Fruit fly (Drosophila melanogaster): ENCODE data around the gene COX4.

The COX4 gene

dm6 chr2L:19958520-19959161 is at the start of gene COX4 (continued):
- TF ChIP-seq CG1602 (GFP tag; optimal IDR thresholded peaks at IDR 0.05) (no peak), CG12236 (GFP tag; optimal IDR thresholded peaks at IDR 0.05) (no peak), CG14860 (GFP tag; IDR thresholded peaks at IDR 0.05; ENCODE audit: partially characterized antibody) (peak; percentile 64), shn (GFP tag; optimal IDR thresholded peaks at IDR 0.05) (no peak), CG12104 (GFP tag; optimal IDR thresholded peaks at IDR 0.05) (no peak), CG31365 (tag; optimal IDR thresholded peaks at IDR 0.05) (no peak), lov (optimal IDR thresholded peaks at IDR 0.05) (no peak), lov (GFP tag; IDR thresholded peaks at IDR 0.05) (no peak), CG10543 (GFP tag; optimal IDR thresholded peaks at IDR 0.05) (no peak), bab2 (GFP tag; optimal IDR thresholded peaks at IDR 0.05) (no peak), CG4360 (GFP tag; IDR thresholded peaks at IDR 0.05) (no peak), CG14667 (GFP tag; IDR thresholded peaks at IDR 0.05) (no peak), Neu2 (GFP tag; optimal IDR thresholded peaks at IDR 0.05; ENCODE audit: borderline replicate concordance) (no peak), eve (GFP tag; optimal IDR thresholded peaks at IDR 0.05) (no peak), Med (GFP tag) (no peak), kni (GFP tag; optimal IDR thresholded peaks at IDR 0.05) (no peak), Sox102F (GFP tag; optimal IDR thresholded peaks at IDR 0.05) (no peak), ewg (GFP tag; optimal IDR thresholded peaks at IDR 0.05) (no peak), ci (GFP tag; IDR thresholded peaks at IDR 0.05) (no peak), CG18476 (GFP tag; optimal IDR thresholded peaks at IDR 0.05) (no peak), CG15601 (tag; optimal IDR thresholded peaks at IDR 0.05) (peak; percentile 48), Dad (GFP tag; optimal IDR thresholded peaks at IDR 0.05) (no peak), NFAT (GFP tag; IDR thresholded peaks at IDR 0.05) (no peak), Chrac-16 (GFP tag; optimal IDR thresholded peaks at IDR 0.05) (no peak), sima (GFP tag; optimal IDR thresholded peaks at IDR 0.05) (no peak), CG11247 (GFP tag; IDR thresholded peaks at IDR 0.05) (no peak), CG10654 (GFP tag; optimal IDR thresholded peaks at IDR 0.05) (no peak), BtbVII (GFP tag; optimal IDR thresholded peaks at IDR 0.05) (no peak), nom (GFP tag; optimal IDR thresholded peaks at IDR 0.05) (no peak), crc (GFP tag; optimal IDR thresholded peaks at IDR 0.05) (no peak), salm (tag; optimal IDR thresholded peaks at IDR 0.05) (no peak), ranshi (GFP tag; IDR thresholded peaks at IDR 0.05) (no peak), dmrt99B (tag; optimal IDR thresholded peaks at IDR 0.05) (no peak), pnt (GFP tag; optimal IDR thresholded peaks at IDR 0.05) (no peak), trh (GFP tag; optimal IDR thresholded peaks at IDR 0.05) (no peak), YL-1 (GFP tag; optimal IDR thresholded peaks at IDR 0.05) (peak; percentile 93), stwl (tag; optimal IDR thresholded peaks at IDR 0.05) (peak; percentile 91), CG12942 (GFP tag; optimal IDR thresholded peaks at IDR 0.05) (no peak), gem (tag; optimal IDR thresholded peaks at IDR 0.05) (no peak), sc (optimal IDR thresholded peaks at IDR 0.05) (no peak), sc (GFP tag; optimal IDR thresholded peaks at IDR 0.05) (no peak), CG18262 (tag; optimal IDR thresholded peaks at IDR 0.05) (no peak), Mes4 (GFP tag; optimal IDR thresholded peaks at IDR 0.05) (no peak), exex (tag; optimal IDR thresholded peaks at IDR 0.05) (peak; percentile 21), kah (GFP tag; optimal IDR thresholded peaks at IDR 0.05) (no peak), p53 (GFP tag; optimal IDR thresholded peaks at IDR 0.05) (no peak), corto (GFP tag; optimal IDR thresholded peaks at IDR 0.05) (no peak), CG7357 (GFP tag; IDR thresholded peaks at IDR 0.05) (no peak), az2 (GFP tag; optimal IDR thresholded peaks at IDR 0.05) (no peak), sens-2 (GFP tag; IDR thresholded peaks at IDR 0.05) (no peak), D19B (GFP tag; optimal IDR thresholded peaks at IDR 0.05) (no peak), ash1 (GFP tag; optimal IDR thresholded peaks at IDR 0.05) (no peak)
